Worm (Caenorhabditis elegans) whole organism, L4 larva: ENCODE results near the gene F38E9.6.

Experiments
- D1046.2 ChIP-seq: fragments of 200-800 bp; sonication (Bioruptor generic); IDR thresholded peaks from 2 replicates; pipeline ENCODE4 v1.3.6; 2022; ENCODE audit warnings: missing genetic modification characterization, missing compliant biosample characterization
- F37D6.2 ChIP-seq: sonication (generic microtip); optimal IDR thresholded peaks from 2 replicates; lab custom pipeline; 2016; ENCODE audit warnings: mild to moderate bottlenecking, missing genetic modification characterization, missing compliant biosample characterization
- F49E8.2 ChIP-seq: sonication (generic microtip); optimal IDR thresholded peaks from 2 replicates; lab custom pipeline; 2016; ENCODE audit warnings: missing compliant biosample characterization, mild to moderate bottlenecking, missing genetic modification characterization, borderline replicate concordance
- Y105C5A.15 ChIP-seq: fragments of 200-800 bp; sonication (Bioruptor generic); IDR thresholded peaks from 2 replicates; pipeline ENCODE4 v1.3.6; 2022; ENCODE audit warnings: missing genetic modification characterization, missing compliant biosample characterization
- ZK337.2 ChIP-seq: fragments of 200-800 bp; sonication (Bioruptor generic); IDR thresholded peaks from 2 replicates; pipeline ENCODE4 v1.3.6; 2022; ENCODE audit warnings: missing genetic modification reagents, missing genetic modification characterization, missing compliant biosample characterization
- aly-2 ChIP-seq: sonication (generic microtip); optimal IDR thresholded peaks from 2 replicates; lab custom pipeline; 2018; ENCODE audit warnings: missing biosample characterization, missing genetic modification characterization
- ama-1 ChIP-seq: fragments of 150-350 bp; optimal IDR thresholded peaks from 2 replicates; lab custom pipeline; 2014; ENCODE audit warnings: inconsistent platforms, mixed read lengths
- ceh-20 ChIP-seq: fragments of 200-800 bp; sonication (Bioruptor generic); IDR thresholded peaks from 2 replicates; pipeline ENCODE4 v1.3.6; 2022; ENCODE audit warnings: missing genetic modification reagents, missing genetic modification characterization, missing compliant biosample characterization
- ceh-44 ChIP-seq: fragments of 200-800 bp; sonication (Bioruptor generic); IDR thresholded peaks from 2 replicates; pipeline ENCODE4 v1.3.6; 2022; ENCODE audit warnings: missing genetic modification reagents, missing genetic modification characterization, missing compliant biosample characterization
- ces-1 ChIP-seq: fragments of 150-350 bp; sonication (generic microtip); optimal IDR thresholded peaks from 4 replicates; lab custom pipeline; 2014; ENCODE audit warnings: missing biosample characterization, missing genetic modification reagents, missing genetic modification characterization
- daf-8 ChIP-seq: fragments of 200-800 bp; sonication (Bioruptor generic); IDR thresholded peaks from 2 replicates; pipeline ENCODE4 v1.3.6; 2022; ENCODE audit warnings: missing genetic modification characterization, missing compliant biosample characterization
- dmd-6 ChIP-seq: fragments of 200-800 bp; sonication (Bioruptor generic); IDR thresholded peaks from 2 replicates; pipeline ENCODE4 v1.3.6; 2022; ENCODE audit warnings: missing genetic modification reagents, missing genetic modification characterization, missing compliant biosample characterization
- dmd-8 ChIP-seq: fragments of 200-800 bp; sonication (Bioruptor generic); IDR thresholded peaks from 2 replicates; pipeline ENCODE4 v1.3.6; 2022; ENCODE audit warnings: missing genetic modification characterization, missing compliant biosample characterization
- egl-43 ChIP-seq: fragments of 200-800 bp; sonication (Bioruptor generic); IDR thresholded peaks from 2 replicates; pipeline ENCODE4 v1.3.6; 2022; ENCODE audit warnings: missing genetic modification reagents, missing genetic modification characterization, missing compliant biosample characterization
- fos-1 ChIP-seq: fragments of 150-350 bp; optimal IDR thresholded peaks from 2 replicates; lab custom pipeline; 2014; ENCODE audit warnings: missing biosample characterization, missing genetic modification characterization
- hif-1 ChIP-seq, 2 experiments: sonication (generic microtip); optimal IDR thresholded peaks; 2 replicates each; lab custom pipeline; 2016 to 2017; ENCODE audit warnings: missing compliant biosample characterization in 2 of 2, missing genetic modification characterization in 2 of 2, missing genetic modification reagents in 2 of 2, missing genotype in 2 of 2, mild to moderate bottlenecking in 1 of 2
- hlh-11 ChIP-seq: fragments of 200-800 bp; sonication (Bioruptor generic); optimal IDR thresholded peaks from 2 replicates; lab custom pipeline; 2018; ENCODE audit warnings: mild to moderate bottlenecking, missing genetic modification characterization, missing compliant biosample characterization
- hlh-30 ChIP-seq: sonication (generic microtip); optimal IDR thresholded peaks from 2 replicates; lab custom pipeline; 2017; ENCODE audit warnings: antibody characterized with exemption, mild to moderate bottlenecking, missing genetic modification characterization, missing compliant biosample characterization; ENCODE audit not compliant: insufficient read depth
- jun-1 ChIP-seq: fragments of 150-350 bp; optimal IDR thresholded peaks from 2 replicates; lab custom pipeline; 2014; ENCODE audit warnings: missing biosample characterization, missing genetic modification reagents, missing genetic modification characterization
- lim-7 ChIP-seq: fragments of 200-800 bp; sonication (Bioruptor generic); IDR thresholded peaks from 2 replicates; pipeline ENCODE4 v1.3.6; 2022; ENCODE audit warnings: missing genetic modification characterization, missing compliant biosample characterization
- lin-1 ChIP-seq: fragments of 200-800 bp; sonication (Bioruptor generic); IDR thresholded peaks from 2 replicates; pipeline ENCODE4 v1.3.6; 2022; ENCODE audit warnings: missing genetic modification reagents, missing genetic modification characterization, missing compliant biosample characterization
- lin-13 ChIP-seq: fragments of 150-350 bp; optimal IDR thresholded peaks from 2 replicates; lab custom pipeline; 2014; ENCODE audit warnings: missing biosample characterization, missing genetic modification reagents, missing genetic modification characterization
- lin-15B ChIP-seq: fragments of 150-350 bp; sonication (generic microtip); optimal IDR thresholded peaks from 3 replicates; lab custom pipeline; 2014; ENCODE audit warnings: missing biosample characterization, missing genetic modification characterization
- lin-29 ChIP-seq: fragments of 200-800 bp; sonication (Bioruptor generic); IDR thresholded peaks from 2 replicates; pipeline ENCODE4 v1.3.6; 2022; ENCODE audit warnings: missing genetic modification reagents, missing genetic modification characterization, missing compliant biosample characterization
- lin-39 ChIP-seq: fragments of 150-350 bp; optimal IDR thresholded peaks from 2 replicates; lab custom pipeline; 2014; ENCODE audit warnings: missing biosample characterization, missing genetic modification reagents, missing genetic modification characterization
- lsy-2 ChIP-seq, 2 experiments: fragments of 150-350 bp in 1 of 2; sonication (generic microtip) in 1 of 2; optimal IDR thresholded peaks; 2 replicates each; lab custom pipeline; 2014 to 2017; ENCODE audit warnings: missing biosample characterization in 2 of 2, missing genetic modification characterization in 2 of 2
- madf-5 ChIP-seq, 2 experiments: fragments of 200-800 bp; sonication (Bioruptor generic); IDR thresholded peaks; 2 replicates each; pipeline ENCODE4 v1.3.6; 2022; ENCODE audit warnings: missing compliant biosample characterization in 2 of 2, missing genetic modification characterization in 2 of 2
- mdl-1 ChIP-seq, 2 experiments: fragments of 150-350 bp in 1 of 2; sonication (generic microtip) in 1 of 2; optimal IDR thresholded peaks; 2 replicates each; lab custom pipeline; 2014 to 2017; ENCODE audit warnings: missing biosample characterization in 2 of 2, missing genetic modification characterization in 2 of 2
- mes-2 ChIP-seq: sonication (generic microtip); optimal IDR thresholded peaks from 2 replicates; lab custom pipeline; 2016; ENCODE audit warnings: missing genotype, mild to moderate bottlenecking, missing genetic modification characterization, missing compliant biosample characterization; ENCODE audit not compliant: poor library complexity, severe bottlenecking
- nhr-10 ChIP-seq: fragments of 150-350 bp; optimal IDR thresholded peaks from 2 replicates; lab custom pipeline; 2014; ENCODE audit warnings: missing biosample characterization, missing genetic modification characterization
- nhr-102 ChIP-seq: sonication (generic microtip); optimal IDR thresholded peaks from 2 replicates; lab custom pipeline; 2016; ENCODE audit warnings: mild to moderate bottlenecking, missing genetic modification characterization, moderate library complexity, missing compliant biosample characterization
- nhr-11 ChIP-seq: fragments of 150-350 bp; optimal IDR thresholded peaks from 2 replicates; lab custom pipeline; 2014; ENCODE audit warnings: missing biosample characterization, missing genetic modification characterization
- nhr-111 ChIP-seq: fragments of 200-800 bp; sonication (Bioruptor generic); optimal IDR thresholded peaks from 2 replicates; lab custom pipeline; 2018; ENCODE audit warnings: mild to moderate bottlenecking, missing genetic modification characterization, missing compliant biosample characterization
- nhr-237 ChIP-seq: sonication (generic microtip); optimal IDR thresholded peaks from 2 replicates; lab custom pipeline; 2017; ENCODE audit warnings: missing biosample characterization, missing genetic modification characterization
- nhr-28 ChIP-seq: fragments of 150-350 bp; optimal IDR thresholded peaks from 2 replicates; lab custom pipeline; 2014; ENCODE audit warnings: missing biosample characterization, missing genetic modification characterization
- nhr-41 ChIP-seq: fragments of 200-800 bp; sonication (Bioruptor generic); IDR thresholded peaks from 2 replicates; pipeline ENCODE4 v1.3.6; 2022; ENCODE audit warnings: missing genetic modification reagents, missing genetic modification characterization, missing compliant biosample characterization
- nhr-42 ChIP-seq: fragments of 200-800 bp; sonication (Bioruptor generic); IDR thresholded peaks from 2 replicates; pipeline ENCODE4 v1.3.6; 2022; ENCODE audit warnings: missing genetic modification characterization, missing compliant biosample characterization
- nhr-48 ChIP-seq: sonication (generic microtip); optimal IDR thresholded peaks from 2 replicates; lab custom pipeline; 2016; ENCODE audit warnings: mild to moderate bottlenecking, missing genetic modification characterization, missing compliant biosample characterization
- nhr-6 ChIP-seq: fragments of 150-350 bp; optimal IDR thresholded peaks from 2 replicates; lab custom pipeline; 2014; ENCODE audit warnings: missing biosample characterization, missing genetic modification characterization
- nhr-77 ChIP-seq: fragments of 150-350 bp; optimal IDR thresholded peaks from 2 replicates; lab custom pipeline; 2014; ENCODE audit warnings: missing biosample characterization, missing genetic modification characterization
- pha-4 ChIP-seq, 2 experiments: fragments of 150-350 bp in 1 of 2; fragments of 200-800 bp in 1 of 2; sonication (Bioruptor generic) in 1 of 2; IDR thresholded peaks in 1 of 2; optimal IDR thresholded peaks in 1 of 2; 2 replicates each; pipeline versions ENCODE4 v1.3.6 to Lab custom; 2014 to 2022; ENCODE audit warnings: missing genetic modification characterization in 2 of 2, missing genetic modification reagents in 2 of 2, missing biosample characterization in 1 of 2, missing compliant biosample characterization in 1 of 2
- spr-1 ChIP-seq: sonication (generic microtip); optimal IDR thresholded peaks from 2 replicates; lab custom pipeline; 2016; ENCODE audit warnings: mild to moderate bottlenecking, missing genetic modification characterization, missing compliant biosample characterization
- unc-130 ChIP-seq: sonication (generic microtip); optimal IDR thresholded peaks from 2 replicates; lab custom pipeline; 2016; ENCODE audit warnings: missing genetic modification reagents, missing genetic modification characterization, missing compliant biosample characterization
- unc-39 ChIP-seq: sonication (generic microtip); optimal IDR thresholded peaks from 2 replicates; lab custom pipeline; 2017; ENCODE audit warnings: missing biosample characterization, missing genetic modification characterization
- unc-62 ChIP-seq, 3 experiments: fragments of 150-350 bp in 1 of 3; sonication (generic microtip); optimal IDR thresholded peaks in 2 of 3; peaks in 1 of 3; 1 replicate in 1 of 3; 2 replicates in 2 of 3; lab custom pipeline; 2014 to 2017; ENCODE audit warnings: missing biosample characterization in 3 of 3, missing genetic modification characterization in 3 of 3, missing genetic modification reagents in 3 of 3, missing genotype in 1 of 3
- vab-7 ChIP-seq: fragments of 200-800 bp; sonication (Bioruptor generic); IDR thresholded peaks from 2 replicates; pipeline ENCODE4 v1.3.6; 2022; ENCODE audit warnings: missing genetic modification reagents, missing genetic modification characterization, missing compliant biosample characterization
- zag-1 ChIP-seq: fragments of 150-350 bp; optimal IDR thresholded peaks from 2 replicates; lab custom pipeline; 2014; ENCODE audit warnings: missing biosample characterization, missing genetic modification characterization
- zfp-2 ChIP-seq: sonication (generic microtip); optimal IDR thresholded peaks from 2 replicates; lab custom pipeline; 2016; ENCODE audit warnings: mild to moderate bottlenecking, missing genetic modification characterization, missing compliant biosample characterization
- zfp-3 ChIP-seq: fragments of 200-800 bp; sonication (Bioruptor generic); conservative IDR thresholded peaks from 2 replicates; pipeline ENCODE4 v1.3.6; 2022; ENCODE audit warnings: missing genetic modification reagents, missing genetic modification characterization, missing compliant biosample characterization
- zip-2 ChIP-seq: fragments of 150-350 bp; optimal IDR thresholded peaks from 2 replicates; lab custom pipeline; 2014; ENCODE audit warnings: missing biosample characterization, missing genetic modification characterization
- ztf-11 ChIP-seq: fragments of 150-350 bp; optimal IDR thresholded peaks from 2 replicates; lab custom pipeline; 2014; ENCODE audit warnings: missing biosample characterization, missing genetic modification characterization

Gene F38E9.6

DNA sequence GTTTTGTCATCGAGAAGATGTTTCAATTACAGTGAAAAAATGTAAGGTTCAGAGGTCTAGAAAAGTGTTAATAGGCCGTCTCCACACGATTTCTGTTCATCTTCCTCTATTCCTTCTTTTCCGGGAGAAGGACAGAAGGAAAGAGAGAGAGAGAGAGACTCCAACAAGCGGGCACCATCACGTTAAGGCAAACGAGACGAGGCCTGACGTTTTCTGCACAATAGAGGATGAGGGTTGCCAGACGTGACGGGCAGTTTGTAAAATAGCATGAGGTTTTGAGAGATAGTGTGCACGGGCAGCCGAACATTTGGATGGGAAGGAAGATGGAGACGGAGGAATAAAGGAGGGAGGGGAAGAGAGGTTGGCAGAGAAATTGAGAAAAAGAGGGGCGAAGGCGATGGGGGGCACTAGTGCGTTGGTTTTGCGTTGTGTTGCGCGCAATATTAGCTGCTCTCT is 13.6 kb downstream of the F38E9.6 start, which contains the start of gene twf-2 (continued):
- TF ChIP-seq zag-1, result no peak
- peak; percentile 62 for TF ChIP-seq nhr-48 (tag; lab: Kevin White, UChicago)
- TF ChIP-seq fos-1 (tag; lab: Kevin White, UChicago), result no peak
- TF ChIP-seq ceh-44 (GFP tag; lab: Robert Waterston, UW), result no peak
- TF ChIP-seq F37D6.2 (tag; lab: Kevin White, UChicago), result peak; percentile 47
- TF ChIP-seq lin-39 (tag; lab: Kevin White, UChicago), result no peak
- TF ChIP-seq lim-7, result no peak
- no peak for TF ChIP-seq nhr-237 (tag; lab: Kevin White, UChicago)
- no peak for TF ChIP-seq Y105C5A.15 (GFP tag; lab: Robert Waterston, UW)
- TF ChIP-seq lin-1, result peak; percentile 80; the same call in 1 of the 2 replicates
- peak; percentile 1 to 71 for TF ChIP-seq hif-1 (tag; optimal IDR thresholded peaks at IDR 0.05; lab: Kevin White, UChicago)
- no peak for TF ChIP-seq madf-5 (GFP tag; IDR thresholded peaks at IDR 0.05; lab: Robert Waterston, UW)
- TF ChIP-seq D1046.2 (GFP tag; lab: Robert Waterston, UW), result no peak
- no peak for TF ChIP-seq aly-2 (tag; lab: Kevin White, UChicago)
- TF ChIP-seq nhr-28, result peak; percentile 53
- TF ChIP-seq nhr-77 (tag; lab: Kevin White, UChicago), result peak; percentile 11
- no peak for TF ChIP-seq daf-8 (GFP tag; lab: Robert Waterston, UW)
- no peak for TF ChIP-seq nhr-10
- no peak for TF ChIP-seq nhr-102
- TF ChIP-seq zfp-2 (tag; lab: Kevin White, UChicago), result no peak
- no peak for TF ChIP-seq dmd-8 (GFP tag; lab: Robert Waterston, UW)
- peak; percentile 50 for TF ChIP-seq spr-1 (tag; lab: Kevin White, UChicago)
- TF ChIP-seq hlh-30, result peak; percentile 90
- TF ChIP-seq unc-130, result no peak
- peak; percentile 68 to 89 for TF ChIP-seq mdl-1 (tag; optimal IDR thresholded peaks at IDR 0.05; lab: Kevin White, UChicago)
- TF ChIP-seq nhr-11, result peak; percentile 60
- TF ChIP-seq vab-7 (GFP tag; lab: Robert Waterston, UW), result 0 out of 2 replicates have a peak, but pooled peaks have one; percentile 8
- no peak for TF ChIP-seq F49E8.2 (tag; lab: Kevin White, UChicago)
- peak; percentile 4 for TF ChIP-seq jun-1 (tag; lab: Kevin White, UChicago)
- peak in 1 of 2 experiments; percentile 98 for TF ChIP-seq unc-62 (GFP tag; optimal IDR thresholded peaks at IDR 0.05 in 1 of 2; lab: Kevin White, UChicago)
- TF ChIP-seq unc-62 (tag; optimal IDR thresholded peaks at IDR 0.05; lab: Kevin White, UChicago), result no peak
- no peak for TF ChIP-seq nhr-111
- no peak for TF ChIP-seq nhr-41 (GFP tag; lab: Robert Waterston, UW)
- 0 out of 2 replicates have a peak, but pooled peaks have one; percentile 45 for TF ChIP-seq nhr-42 (GFP tag; lab: Robert Waterston, UW)
- peak; percentile 26 for TF ChIP-seq lin-13 (GFP tag; lab: Kevin White, UChicago)
- no peak for TF ChIP-seq lin-29 (GFP tag; lab: Robert Waterston, UW)
- peak; percentile 66 for TF ChIP-seq pha-4 (GFP tag; IDR thresholded peaks at IDR 0.05; lab: Robert Waterston, UW)
- peak; percentile 32 for TF ChIP-seq pha-4 (tag; optimal IDR thresholded peaks at IDR 0.05; lab: Kevin White, UChicago)
- peak; percentile 83 for TF ChIP-seq egl-43
- no peak for TF ChIP-seq ces-1 (GFP tag; lab: Kevin White, UChicago)
- peak; percentile 92 for TF ChIP-seq hlh-11 (tag; lab: Kevin White, UChicago)
- no peak for TF ChIP-seq zip-2 (tag; lab: Kevin White, UChicago)
- TF ChIP-seq ZK337.2 (GFP tag; lab: Robert Waterston, UW), result no peak
- peak; percentile 28 to 62 for TF ChIP-seq lsy-2 (tag; optimal IDR thresholded peaks at IDR 0.05; lab: Kevin White, UChicago)
- peak; percentile 76 for TF ChIP-seq nhr-6 (tag; lab: Kevin White, UChicago)
- TF ChIP-seq dmd-6 (GFP tag; lab: Robert Waterston, UW), result peak; percentile 78
- TF ChIP-seq ama-1 (lab: Kevin White, UChicago), result peak; percentile 14
- TF ChIP-seq ztf-11 (tag; lab: Kevin White, UChicago), result no peak
- no peak for TF ChIP-seq unc-39
- peak; percentile 77 for TF ChIP-seq mes-2 (tag; lab: Kevin White, UChicago)
- TF ChIP-seq zfp-3, result no peak
- no peak for TF ChIP-seq ceh-20 (GFP tag; lab: Robert Waterston, UW)
- TF ChIP-seq lin-15B, result no peak
